Worm (Caenorhabditis elegans): Measurements from ENCODE around the gene ints-2.

- no peak for TF ChIP-seq mdl-1 (tag; optimal IDR thresholded peaks at IDR 0.05)
- TF ChIP-seq fkh-10 (GFP tag; optimal IDR thresholded peaks at IDR 0.05), result no peak
- TF ChIP-seq ama-1 (optimal IDR thresholded peaks at IDR 0.05), result no peak
- no peak for TF ChIP-seq pha-4 (GFP tag; IDR thresholded peaks at IDR 0.05)
- no peak for TF ChIP-seq pha-4 (tag; optimal IDR thresholded peaks at IDR 0.05)
- no peak for TF ChIP-seq pqm-1 (tag; optimal IDR thresholded peaks at IDR 0.05)
- TF ChIP-seq ctbp-1 (GFP tag; IDR thresholded peaks at IDR 0.05), result no peak
- no peak for TF ChIP-seq tra-1 (GFP tag; IDR thresholded peaks at IDR 0.05)
- TF ChIP-seq skn-1 (tag; optimal IDR thresholded peaks at IDR 0.05), result no peak
- no peak for TF ChIP-seq Y105C5A.15 (GFP tag; IDR thresholded peaks at IDR 0.05)
- TF ChIP-seq spr-1 (tag; optimal IDR thresholded peaks at IDR 0.05), result no peak
- no peak for TF ChIP-seq ceh-28 (tag; optimal IDR thresholded peaks at IDR 0.05)
These were observed 43.6 kb upstream of the ints-2 start for ce11 chrV:14141846-14142245.

All from whole organism, L4 larva.